Worm (Caenorhabditis elegans) whole organism, L3 larva: ENCODE results near the gene sqst-4.

Experiments used
- ZK546.5 ChIP-seq: sonication (generic microtip); optimal IDR thresholded peaks from 2 replicates; lab custom pipeline; 2017; ENCODE audit warnings: missing biosample characterization, missing genetic modification characterization
- aly-2 ChIP-seq: fragments of 150-350 bp; optimal IDR thresholded peaks from 2 replicates; lab custom pipeline; 2014; ENCODE audit warnings: missing biosample characterization, missing genetic modification characterization
- jun-1 ChIP-seq: fragments of 150-350 bp; optimal IDR thresholded peaks from 2 replicates; lab custom pipeline; 2014; ENCODE audit warnings: missing biosample characterization, missing genetic modification reagents, missing genetic modification characterization
- nhr-12 ChIP-seq: fragments of 150-350 bp; optimal IDR thresholded peaks from 2 replicates; lab custom pipeline; 2014; ENCODE audit warnings: missing biosample characterization, missing genetic modification characterization
- nhr-28 ChIP-seq: fragments of 150-350 bp; optimal IDR thresholded peaks from 2 replicates; lab custom pipeline; 2014; ENCODE audit warnings: missing biosample characterization, missing genetic modification characterization
- nhr-77 ChIP-seq: fragments of 150-350 bp; optimal IDR thresholded peaks from 2 replicates; lab custom pipeline; 2014; ENCODE audit warnings: missing biosample characterization, missing genetic modification characterization
- pqm-1 ChIP-seq: fragments of 150-350 bp; optimal IDR thresholded peaks from 2 replicates; lab custom pipeline; 2017; ENCODE audit warnings: missing biosample characterization, missing genetic modification characterization, inconsistent platforms
- skn-1 ChIP-seq: fragments of 150-350 bp; optimal IDR thresholded peaks from 2 replicates; lab custom pipeline; 2014; ENCODE audit warnings: missing biosample characterization, missing genetic modification characterization
- snpc-4 ChIP-seq: fragments of 150-350 bp; optimal IDR thresholded peaks from 2 replicates; lab custom pipeline; 2014; ENCODE audit warnings: missing biosample characterization, missing genetic modification characterization
- unc-62 ChIP-seq: fragments of 150-350 bp; sonication (generic microtip); optimal IDR thresholded peaks from 4 replicates; lab custom pipeline; 2014; ENCODE audit warnings: missing biosample characterization, missing genetic modification reagents, missing genetic modification characterization
- ztf-11 ChIP-seq: fragments of 150-350 bp; optimal IDR thresholded peaks from 2 replicates; lab custom pipeline; 2014; ENCODE audit warnings: missing biosample characterization, missing genetic modification characterization

- TF ChIP-seq nhr-77 (tag; lab: Kevin White, UChicago): no peak
- TF ChIP-seq aly-2 (tag; lab: Kevin White, UChicago): no peak
- no peak for TF ChIP-seq snpc-4 (tag; lab: Kevin White, UChicago)
- TF ChIP-seq pqm-1 (tag; lab: Kevin White, UChicago): no peak
- TF ChIP-seq unc-62 (GFP tag; lab: Kevin White, UChicago): no peak
- TF ChIP-seq skn-1 (tag; lab: Kevin White, UChicago): no peak
- no peak for TF ChIP-seq jun-1
- no peak for TF ChIP-seq ZK546.5 (tag; lab: Kevin White, UChicago)
- TF ChIP-seq ztf-11 (tag; lab: Kevin White, UChicago): no peak
- no peak for TF ChIP-seq nhr-28 (tag; lab: Kevin White, UChicago)
- no peak for TF ChIP-seq nhr-12 (tag; lab: Kevin White, UChicago)
These were observed 14.9 kb downstream of the sqst-4 start, which contains the start of gene F36D3.14 for ce11 chrV:16503164-16503563.
